Worm (Caenorhabditis elegans) whole organism, young adult: ENCODE results near the gene C02F12.8.

ENCODE experiments used
- B0019.2 ChIP-seq: fragments of 200-800 bp; sonication (Bioruptor generic); conservative IDR thresholded peaks from 2 replicates; pipeline ENCODE4 v1.3.6; 2022; ENCODE audit warnings: missing genetic modification reagents, missing genetic modification characterization, missing compliant biosample characterization
- D2030.7 ChIP-seq: fragments of 200-800 bp; sonication (Bioruptor generic); IDR thresholded peaks from 2 replicates; pipeline ENCODE4 v1.3.6; 2022; ENCODE audit warnings: missing genetic modification reagents, missing genetic modification characterization, missing compliant biosample characterization
- F39B2.1 ChIP-seq: fragments of 200-800 bp; sonication (Bioruptor generic); IDR thresholded peaks from 2 replicates; pipeline ENCODE4 v1.3.6; 2022; ENCODE audit warnings: missing genetic modification reagents, missing genetic modification characterization, missing compliant biosample characterization
- F49E8.2 ChIP-seq: sonication (generic microtip); optimal IDR thresholded peaks from 3 replicates; lab custom pipeline; 2017; ENCODE audit warnings: missing genetic modification characterization, mild to moderate bottlenecking, missing compliant biosample characterization, antibody characterized with exemption, moderate library complexity; ENCODE audit not compliant: insufficient read depth
- F52B5.7 ChIP-seq: sonication (generic microtip); optimal IDR thresholded peaks from 2 replicates; lab custom pipeline; 2016; ENCODE audit warnings: mild to moderate bottlenecking, missing genetic modification characterization, missing compliant biosample characterization
- K12H6.12 ChIP-seq: fragments of 200-800 bp; sonication (Bioruptor generic); optimal IDR thresholded peaks from 2 replicates; lab custom pipeline; 2018; ENCODE audit warnings: mild to moderate bottlenecking, missing genetic modification characterization, missing compliant biosample characterization
- Y56A3A.18 ChIP-seq: fragments of 200-800 bp; sonication (Bioruptor generic); IDR thresholded peaks from 2 replicates; pipeline ENCODE4 v1.3.6; 2022; ENCODE audit warnings: missing genetic modification reagents, missing genetic modification characterization, missing compliant biosample characterization
- Y67H2A.10 ChIP-seq: fragments of 200-800 bp; sonication (Bioruptor generic); conservative IDR thresholded peaks from 2 replicates; pipeline ENCODE4 v1.3.6; 2022; ENCODE audit warnings: missing genetic modification reagents, missing genetic modification characterization, missing compliant biosample characterization
- ZK185.1 ChIP-seq: sonication (generic microtip); optimal IDR thresholded peaks from 2 replicates; lab custom pipeline; 2016; ENCODE audit warnings: mild to moderate bottlenecking, missing genetic modification characterization, missing compliant biosample characterization; ENCODE audit not compliant: poor library complexity, severe bottlenecking
- aptf-2 ChIP-seq: fragments of 200-800 bp; sonication (Bioruptor generic); conservative IDR thresholded peaks from 2 replicates; pipeline ENCODE4 v1.3.6; 2022; ENCODE audit warnings: missing genetic modification reagents, missing genetic modification characterization, missing compliant biosample characterization
- attf-5 ChIP-seq: fragments of 200-800 bp; sonication (Bioruptor generic); optimal IDR thresholded peaks from 2 replicates; lab custom pipeline; 2018; ENCODE audit warnings: mild to moderate bottlenecking, missing genetic modification characterization, missing compliant biosample characterization
- ceh-100 ChIP-seq: fragments of 200-800 bp; sonication (Bioruptor generic); IDR thresholded peaks from 2 replicates; pipeline ENCODE4 v1.3.6; 2022; ENCODE audit warnings: missing genetic modification reagents, missing genetic modification characterization, missing compliant biosample characterization
- ceh-27 ChIP-seq: fragments of 200-800 bp; sonication (Bioruptor generic); optimal IDR thresholded peaks from 2 replicates; lab custom pipeline; 2018; ENCODE audit warnings: mild to moderate bottlenecking, missing genetic modification characterization, moderate library complexity, missing compliant biosample characterization
- ceh-40 ChIP-seq: fragments of 200-800 bp; sonication (Bioruptor generic); IDR thresholded peaks from 2 replicates; pipeline ENCODE4 v1.3.6; 2022; ENCODE audit warnings: missing genetic modification characterization, missing compliant biosample characterization
- ceh-79 ChIP-seq: sonication (generic microtip); optimal IDR thresholded peaks from 2 replicates; lab custom pipeline; 2017; ENCODE audit warnings: mild to moderate bottlenecking, missing genetic modification characterization, missing compliant biosample characterization
- chd-7 ChIP-seq: sonication (generic microtip); optimal IDR thresholded peaks from 2 replicates; lab custom pipeline; 2016; ENCODE audit warnings: mild to moderate bottlenecking, missing genetic modification characterization, moderate library complexity, missing compliant biosample characterization
- dpl-1 ChIP-seq: fragments of 150-350 bp; optimal IDR thresholded peaks from 2 replicates; lab custom pipeline; 2014; ENCODE audit warnings: missing biosample characterization, missing genetic modification reagents, missing genetic modification characterization
- egl-44 ChIP-seq: fragments of 200-800 bp; sonication (Bioruptor generic); IDR thresholded peaks from 2 replicates; pipeline ENCODE4 v1.3.6; 2022; ENCODE audit warnings: missing genetic modification reagents, missing genetic modification characterization, missing compliant biosample characterization
- ets-4 ChIP-seq: fragments of 200-800 bp; sonication (Bioruptor generic); optimal IDR thresholded peaks from 2 replicates; lab custom pipeline; 2018; ENCODE audit warnings: mild to moderate bottlenecking, missing genetic modification characterization, missing compliant biosample characterization
- fkh-3 ChIP-seq: sonication (generic microtip); optimal IDR thresholded peaks from 2 replicates; lab custom pipeline; 2016; ENCODE audit warnings: mild to moderate bottlenecking, missing genetic modification characterization, missing compliant biosample characterization
- hsf-1 ChIP-seq: fragments of 200-800 bp; sonication (Bioruptor generic); IDR thresholded peaks from 2 replicates; pipeline ENCODE4 v1.3.6; 2022; ENCODE audit warnings: missing genetic modification reagents, missing genetic modification characterization, missing compliant biosample characterization
- lin-26 ChIP-seq: fragments of 200-800 bp; sonication (Bioruptor generic); IDR thresholded peaks from 2 replicates; pipeline ENCODE4 v1.3.6; 2022; ENCODE audit warnings: missing genetic modification reagents, missing genetic modification characterization, missing compliant biosample characterization
- mxl-1 ChIP-seq: sonication (generic microtip); optimal IDR thresholded peaks from 2 replicates; lab custom pipeline; 2016; ENCODE audit warnings: missing genetic modification characterization, missing compliant biosample characterization
- nfya-1 ChIP-seq: sonication (generic microtip); optimal IDR thresholded peaks from 2 replicates; lab custom pipeline; 2017; ENCODE audit warnings: antibody characterized with exemption, missing compliant biosample characterization, missing genetic modification characterization, borderline replicate concordance; ENCODE audit not compliant: insufficient read depth
- nfyb-1 ChIP-seq: fragments of 200-800 bp; sonication (Bioruptor generic); IDR thresholded peaks from 2 replicates; pipeline ENCODE4 v1.3.6; 2022; ENCODE audit warnings: missing genetic modification reagents, missing genetic modification characterization, missing compliant biosample characterization
- nhr-80 ChIP-seq: sonication (generic microtip); optimal IDR thresholded peaks from 2 replicates; lab custom pipeline; 2016; ENCODE audit warnings: missing genetic modification characterization, missing compliant biosample characterization
- pbrm-1 ChIP-seq: fragments of 200-800 bp; sonication (Bioruptor generic); IDR thresholded peaks from 2 replicates; pipeline ENCODE4 v1.3.6; 2022; ENCODE audit warnings: missing genetic modification reagents, missing genetic modification characterization, missing compliant biosample characterization
- rcor-1 ChIP-seq: fragments of 200-800 bp; sonication (Bioruptor generic); IDR thresholded peaks from 2 replicates; pipeline ENCODE4 v1.3.6; 2022; ENCODE audit warnings: missing genetic modification reagents, missing genetic modification characterization, missing compliant biosample characterization
- snpc-1.1 ChIP-seq: sonication (generic microtip); optimal IDR thresholded peaks from 2 replicates; lab custom pipeline; 2017; ENCODE audit warnings: missing genetic modification characterization, mild to moderate bottlenecking, missing compliant biosample characterization, antibody characterized with exemption, moderate library complexity, missing genotype, missing genetic modification reagents; ENCODE audit not compliant: insufficient read depth
- tlf-1 ChIP-seq: fragments of 200-800 bp; sonication (Bioruptor generic); optimal IDR thresholded peaks from 2 replicates; lab custom pipeline; 2018; ENCODE audit warnings: mild to moderate bottlenecking, missing genetic modification characterization, missing compliant biosample characterization
- zfh-2 ChIP-seq: fragments of 200-800 bp; sonication (Bioruptor generic); conservative IDR thresholded peaks from 2 replicates; pipeline ENCODE4 v1.3.6; 2022; ENCODE audit warnings: missing genetic modification reagents, missing genetic modification characterization, missing compliant biosample characterization
- zim-3 ChIP-seq: sonication (generic microtip); optimal IDR thresholded peaks from 2 replicates; lab custom pipeline; 2017; ENCODE audit warnings: mild to moderate bottlenecking, missing genetic modification characterization, moderate library complexity, missing compliant biosample characterization
- ztf-22 ChIP-seq: fragments of 200-800 bp; sonication (Bioruptor generic); optimal IDR thresholded peaks from 2 replicates; lab custom pipeline; 2018; ENCODE audit warnings: mild to moderate bottlenecking, missing genetic modification characterization, moderate library complexity, missing compliant biosample characterization
- ztf-25 ChIP-seq: fragments of 200-800 bp; sonication (Bioruptor generic); IDR thresholded peaks from 2 replicates; pipeline ENCODE4 v1.3.6; 2022; ENCODE audit warnings: missing genetic modification reagents, missing genetic modification characterization, missing compliant biosample characterization
- ztf-26 ChIP-seq: sonication (generic microtip); optimal IDR thresholded peaks from 2 replicates; lab custom pipeline; 2017; ENCODE audit warnings: missing genetic modification characterization, missing compliant biosample characterization

Gene C02F12.8

DNA sequence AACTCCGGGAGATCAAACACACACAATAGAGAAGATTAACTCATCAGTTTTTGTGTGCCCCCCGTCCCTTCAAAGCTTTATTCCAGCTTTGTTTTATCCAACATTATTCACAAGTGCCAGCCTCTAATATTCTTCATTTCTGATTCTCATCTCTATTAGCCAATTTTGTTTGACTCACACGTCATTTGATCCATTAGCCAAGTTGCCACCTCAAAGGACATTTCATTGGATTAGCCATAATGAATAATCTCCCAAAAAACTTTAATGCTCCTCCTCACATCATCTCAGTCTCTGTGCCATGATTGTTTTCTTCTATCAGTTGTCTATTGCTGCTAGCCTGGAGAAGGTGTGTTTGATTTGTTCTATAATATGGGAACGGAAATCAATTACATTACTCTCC, 32.4 kb upstream of the C02F12.8 start:
- TF ChIP-seq zim-3: no peak
- no peak for TF ChIP-seq egl-44 (GFP tag; lab: Robert Waterston, UW)
- no peak for TF ChIP-seq rcor-1 (GFP tag; lab: Robert Waterston, UW)
- TF ChIP-seq Y67H2A.10 (GFP tag; lab: Robert Waterston, UW): no peak
- no peak for TF ChIP-seq chd-7 (tag; lab: Kevin White, UChicago)
- no peak for TF ChIP-seq K12H6.12 (tag; lab: Kevin White, UChicago)
- no peak for TF ChIP-seq ceh-40 (GFP tag; lab: Robert Waterston, UW)
- no peak for TF ChIP-seq ceh-100 (GFP tag; lab: Robert Waterston, UW)
- TF ChIP-seq fkh-3 (tag; lab: Kevin White, UChicago): no peak
- TF ChIP-seq snpc-1.1: no peak
- TF ChIP-seq ztf-26 (tag; lab: Kevin White, UChicago): no peak
- no peak for TF ChIP-seq ceh-27 (GFP tag; lab: Kevin White, UChicago)
- no peak for TF ChIP-seq dpl-1
- TF ChIP-seq ets-4: no peak
- TF ChIP-seq ZK185.1 (tag; lab: Kevin White, UChicago): no peak
- TF ChIP-seq F49E8.2 (tag; lab: Kevin White, UChicago): no peak
- TF ChIP-seq nfya-1 (tag; lab: Kevin White, UChicago): no peak
- TF ChIP-seq nhr-80 (tag; lab: Kevin White, UChicago): no peak

DNA sequence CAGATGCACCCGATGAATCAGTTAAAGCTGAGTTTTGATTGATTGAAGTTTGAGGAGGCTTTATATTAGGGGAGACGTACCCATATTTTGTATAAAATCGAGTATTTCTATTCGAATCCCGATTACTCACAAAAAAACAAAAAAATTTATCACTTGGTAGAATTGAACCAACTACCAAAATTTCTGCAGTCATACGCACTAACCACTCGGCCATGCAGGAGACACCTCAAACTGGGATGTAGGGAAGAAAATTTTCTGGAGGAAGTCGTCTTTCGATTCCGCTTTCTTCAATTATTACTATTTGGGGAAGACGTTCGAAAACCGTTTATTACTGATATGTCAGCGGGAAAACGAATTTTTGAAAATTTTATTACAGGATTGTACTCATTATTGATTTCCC, 29.5 kb upstream of the C02F12.8 start:
- 0 out of 2 replicates have a peak, but pooled peaks have one; percentile 17 for TF ChIP-seq Y56A3A.18
- TF ChIP-seq lin-26 (GFP tag; lab: Robert Waterston, UW): peak; percentile 42; the same call in 1 of the 2 replicates
- TF ChIP-seq ztf-25 (GFP tag; lab: Robert Waterston, UW): peak; percentile 74; the same call in 1 of the 2 replicates
- 0 out of 2 replicates have a peak, but pooled peaks have one; percentile 13 for TF ChIP-seq pbrm-1 (GFP tag; lab: Robert Waterston, UW)
- TF ChIP-seq D2030.7 (GFP tag; lab: Robert Waterston, UW): peak; percentile 25; the same call in 1 of the 2 replicates
- peak; percentile 56; the same call in 1 of the 2 replicates for TF ChIP-seq egl-44 (GFP tag; lab: Robert Waterston, UW)
- TF ChIP-seq rcor-1 (GFP tag; lab: Robert Waterston, UW): 0 out of 2 replicates have a peak, but pooled peaks have one; percentile 12

DNA sequence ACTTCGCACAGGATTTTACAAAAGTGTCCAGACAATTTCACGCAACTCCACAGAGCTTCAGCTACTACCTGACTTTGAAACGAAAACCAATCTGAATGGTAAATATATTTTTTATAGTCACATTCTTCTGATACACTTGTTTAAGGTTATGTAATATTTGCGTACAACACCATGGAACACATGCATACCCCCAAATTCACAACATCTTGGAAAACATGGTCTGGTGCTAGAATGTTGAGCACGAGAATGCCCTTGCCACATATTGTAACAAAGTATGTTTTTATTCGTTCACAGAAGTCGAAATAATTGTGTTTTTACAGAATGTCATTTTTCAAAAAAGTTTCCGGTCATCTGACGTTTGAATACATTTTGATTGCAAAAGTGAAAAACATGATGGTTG, 22.8 kb upstream of the C02F12.8 start:
- no peak for TF ChIP-seq Y67H2A.10 (GFP tag; lab: Robert Waterston, UW)
- no peak for TF ChIP-seq ceh-79 (tag; lab: Kevin White, UChicago)
- TF ChIP-seq nfyb-1 (GFP tag; lab: Robert Waterston, UW): no peak
- TF ChIP-seq aptf-2 (GFP tag; lab: Robert Waterston, UW): no peak
- TF ChIP-seq zfh-2: no peak
- TF ChIP-seq attf-5 (GFP tag; lab: Kevin White, UChicago): no peak
- no peak for TF ChIP-seq chd-7 (tag; lab: Kevin White, UChicago)
- TF ChIP-seq ztf-22 (GFP tag; lab: Kevin White, UChicago): no peak

DNA sequence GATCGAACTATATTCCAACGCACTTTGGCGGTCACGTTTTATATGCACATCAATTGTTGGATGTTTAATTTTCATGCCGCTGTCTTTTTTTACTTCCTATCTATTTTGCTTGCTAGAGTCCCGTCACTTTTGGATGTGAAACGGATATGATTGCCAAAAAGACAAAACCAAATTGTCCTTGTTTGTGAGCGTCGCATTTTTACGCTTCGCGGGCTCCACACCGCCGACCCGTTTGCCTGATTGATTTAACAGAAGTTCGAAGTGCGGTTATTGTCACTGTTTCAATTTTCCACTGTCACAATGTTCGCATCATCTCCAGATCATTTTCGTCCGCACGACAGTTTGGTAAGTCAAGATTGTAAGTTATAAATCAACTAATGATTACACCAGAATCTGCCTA, 21.8 kb upstream of the C02F12.8 start, which contains the start of gene C01C4.2:
Gene C01C4.2 (plus strand): TSS at position 301 of the 400 bp plus-strand sequence.
- no peak for TF ChIP-seq mxl-1 (tag; lab: Kevin White, UChicago)
- TF ChIP-seq hsf-1 (GFP tag; lab: Robert Waterston, UW): no peak
- no peak for TF ChIP-seq ceh-79 (tag; lab: Kevin White, UChicago)
- TF ChIP-seq F39B2.1 (GFP tag; lab: Robert Waterston, UW): no peak
- TF ChIP-seq tlf-1 (GFP tag; lab: Kevin White, UChicago): no peak
- TF ChIP-seq aptf-2 (GFP tag; lab: Robert Waterston, UW): no peak
- TF ChIP-seq chd-7 (tag; lab: Kevin White, UChicago): no peak
- no peak for TF ChIP-seq B0019.2 (GFP tag; lab: Robert Waterston, UW)
- TF ChIP-seq F52B5.7 (tag; lab: Kevin White, UChicago): no peak
